Worm (Caenorhabditis elegans) whole organism, L2 larva: ENCODE results near the gene Y48B6A.10.

ENCODE experiments used
- C34F6.9 ChIP-seq: fragments of 150-350 bp; optimal IDR thresholded peaks from 2 replicates; lab custom pipeline; 2014; ENCODE audit warnings: missing biosample characterization, missing genetic modification characterization
- F13H6.1 ChIP-seq: sonication (generic microtip); optimal IDR thresholded peaks from 2 replicates; lab custom pipeline; 2016; ENCODE audit warnings: missing genetic modification characterization, missing compliant biosample characterization
- R02D3.7 ChIP-seq: fragments of 150-350 bp; optimal IDR thresholded peaks from 2 replicates; lab custom pipeline; 2014; ENCODE audit warnings: missing biosample characterization, missing genetic modification characterization
- Y55F3AM.14 ChIP-seq: fragments of 200-800 bp; sonication (Bioruptor generic); optimal IDR thresholded peaks from 2 replicates; lab custom pipeline; 2018; ENCODE audit warnings: mild to moderate bottlenecking, missing genetic modification characterization, missing compliant biosample characterization
- ZK546.5 ChIP-seq: sonication (generic microtip); optimal IDR thresholded peaks from 2 replicates; lab custom pipeline; 2017; ENCODE audit warnings: missing biosample characterization, missing genetic modification characterization
- alr-1 ChIP-seq: fragments of 150-350 bp; optimal IDR thresholded peaks from 2 replicates; lab custom pipeline; 2014; ENCODE audit warnings: missing biosample characterization, missing genetic modification characterization
- aly-2 ChIP-seq: fragments of 150-350 bp; optimal IDR thresholded peaks from 2 replicates; lab custom pipeline; 2014; ENCODE audit warnings: missing biosample characterization, missing genetic modification characterization
- ama-1 ChIP-seq: fragments of 150-350 bp; optimal IDR thresholded peaks from 2 replicates; lab custom pipeline; 2018; ENCODE audit warnings: inconsistent platforms
- blmp-1 ChIP-seq: sonication (generic microtip); optimal IDR thresholded peaks from 2 replicates; lab custom pipeline; 2017; ENCODE audit warnings: missing genetic modification characterization, mild to moderate bottlenecking, missing compliant biosample characterization, antibody characterized with exemption, moderate library complexity; ENCODE audit not compliant: insufficient read depth
- ceh-16 ChIP-seq: fragments of 150-350 bp; optimal IDR thresholded peaks from 2 replicates; lab custom pipeline; 2014; ENCODE audit warnings: missing biosample characterization, missing genetic modification characterization
- ceh-82 ChIP-seq: fragments of 150-350 bp; optimal IDR thresholded peaks from 2 replicates; lab custom pipeline; 2014; ENCODE audit warnings: missing biosample characterization, missing genetic modification characterization
- crh-2 ChIP-seq: sonication (generic microtip); optimal IDR thresholded peaks from 2 replicates; lab custom pipeline; 2017; ENCODE audit warnings: missing biosample characterization, missing genetic modification characterization
- dmd-4 ChIP-seq: sonication (generic microtip); optimal IDR thresholded peaks from 2 replicates; lab custom pipeline; 2017; ENCODE audit warnings: missing biosample characterization, missing genetic modification characterization
- egl-27 ChIP-seq: sonication (generic microtip); optimal IDR thresholded peaks from 3 replicates; lab custom pipeline; 2017; ENCODE audit warnings: missing biosample characterization, missing genetic modification reagents, missing genetic modification characterization
- elt-1 ChIP-seq: fragments of 150-350 bp; optimal IDR thresholded peaks from 2 replicates; lab custom pipeline; 2014; ENCODE audit warnings: missing biosample characterization, missing genetic modification characterization
- elt-3 ChIP-seq: sonication (generic microtip); optimal IDR thresholded peaks from 2 replicates; lab custom pipeline; 2017; ENCODE audit warnings: missing biosample characterization, missing genetic modification characterization
- fos-1 ChIP-seq: fragments of 150-350 bp; optimal IDR thresholded peaks from 2 replicates; lab custom pipeline; 2014; ENCODE audit warnings: missing biosample characterization, missing genetic modification characterization
- gmeb-1 ChIP-seq: fragments of 150-350 bp; optimal IDR thresholded peaks from 2 replicates; lab custom pipeline; 2014; ENCODE audit warnings: missing biosample characterization, missing genetic modification characterization
- lin-11 ChIP-seq: fragments of 150-350 bp; sonication (generic microtip); optimal IDR thresholded peaks from 2 replicates; lab custom pipeline; 2014; ENCODE audit warnings: missing biosample characterization, missing genetic modification characterization, inconsistent platforms, mixed read lengths
- lin-13 ChIP-seq: fragments of 150-350 bp; optimal IDR thresholded peaks from 2 replicates; lab custom pipeline; 2014; ENCODE audit warnings: missing biosample characterization, missing genetic modification reagents, missing genetic modification characterization
- lsy-2 ChIP-seq, 2 experiments: fragments of 150-350 bp in 1 of 2; sonication (generic microtip) in 1 of 2; optimal IDR thresholded peaks; 2 replicates each; lab custom pipeline; 2014 to 2017; ENCODE audit warnings: missing biosample characterization in 2 of 2, missing genetic modification characterization in 2 of 2
- mab-5 ChIP-seq: fragments of 150-350 bp; optimal IDR thresholded peaks from 2 replicates; lab custom pipeline; 2014; ENCODE audit warnings: missing biosample characterization, missing genetic modification characterization
- mbf-1 ChIP-seq: sonication (generic microtip); optimal IDR thresholded peaks from 2 replicates; lab custom pipeline; 2017; ENCODE audit warnings: missing biosample characterization, missing genetic modification characterization
- mdl-1 ChIP-seq, 2 experiments: fragments of 150-350 bp in 1 of 2; sonication (generic microtip) in 1 of 2; optimal IDR thresholded peaks; 2 replicates each; lab custom pipeline; 2017; ENCODE audit warnings: missing biosample characterization in 2 of 2, missing genetic modification characterization in 2 of 2
- nhr-10 ChIP-seq: sonication (generic microtip); optimal IDR thresholded peaks from 2 replicates; lab custom pipeline; 2017; ENCODE audit warnings: missing biosample characterization, missing genetic modification characterization
- nhr-11 ChIP-seq: fragments of 150-350 bp; optimal IDR thresholded peaks from 2 replicates; lab custom pipeline; 2014; ENCODE audit warnings: missing biosample characterization, missing genetic modification characterization
- nhr-129 ChIP-seq: fragments of 150-350 bp; optimal IDR thresholded peaks from 2 replicates; lab custom pipeline; 2014; ENCODE audit warnings: missing biosample characterization, missing genetic modification characterization
- nhr-21 ChIP-seq: fragments of 150-350 bp; optimal IDR thresholded peaks from 2 replicates; lab custom pipeline; 2014; ENCODE audit warnings: missing biosample characterization, missing genetic modification characterization
- nhr-23 ChIP-seq: fragments of 150-350 bp; optimal IDR thresholded peaks from 2 replicates; lab custom pipeline; 2014; ENCODE audit warnings: missing biosample characterization, missing genetic modification reagents, missing genetic modification characterization
- nhr-25 ChIP-seq: fragments of 150-350 bp; sonication (generic microtip); optimal IDR thresholded peaks from 3 replicates; lab custom pipeline; 2014; ENCODE audit warnings: missing biosample characterization, missing genetic modification characterization
- nhr-77 ChIP-seq: fragments of 150-350 bp; optimal IDR thresholded peaks from 2 replicates; lab custom pipeline; 2014; ENCODE audit warnings: missing biosample characterization, missing genetic modification characterization
- peb-1 ChIP-seq: fragments of 150-350 bp; optimal IDR thresholded peaks from 2 replicates; lab custom pipeline; 2014; ENCODE audit warnings: missing biosample characterization, missing genetic modification characterization
- sem-4 ChIP-seq: fragments of 150-350 bp; optimal IDR thresholded peaks from 2 replicates; lab custom pipeline; 2014; ENCODE audit warnings: missing biosample characterization, missing genetic modification reagents, missing genetic modification characterization
- sma-3 ChIP-seq: sonication (generic microtip); optimal IDR thresholded peaks from 2 replicates; lab custom pipeline; 2016; ENCODE audit warnings: missing genetic modification reagents, missing genetic modification characterization, missing compliant biosample characterization
- sma-9 ChIP-seq, 2 experiments: fragments of 150-350 bp in 1 of 2; sonication (generic microtip) in 1 of 2; optimal IDR thresholded peaks; 2 replicates each; lab custom pipeline; 2014 to 2016; ENCODE audit warnings: missing genetic modification characterization in 2 of 2, mild to moderate bottlenecking in 1 of 2, missing biosample characterization in 1 of 2, missing compliant biosample characterization in 1 of 2, missing genetic modification reagents in 1 of 2, moderate library complexity in 1 of 2
- snpc-4 ChIP-seq: fragments of 150-350 bp; optimal IDR thresholded peaks from 2 replicates; lab custom pipeline; 2014; ENCODE audit warnings: missing biosample characterization, missing genetic modification characterization
- unc-55 ChIP-seq: fragments of 150-350 bp; sonication (generic microtip); optimal IDR thresholded peaks from 3 replicates; lab custom pipeline; 2014; ENCODE audit warnings: missing biosample characterization, missing genetic modification reagents, missing genetic modification characterization
- zag-1 ChIP-seq: fragments of 150-350 bp; optimal IDR thresholded peaks from 2 replicates; lab custom pipeline; 2014; ENCODE audit warnings: missing biosample characterization, missing genetic modification characterization
- ztf-1 ChIP-seq: fragments of 200-800 bp; sonication (Bioruptor generic); conservative IDR thresholded peaks from 2 replicates; pipeline ENCODE4 v1.3.6; 2022; ENCODE audit warnings: missing genetic modification characterization, missing compliant biosample characterization
- ztf-11 ChIP-seq: sonication (generic microtip); optimal IDR thresholded peaks from 2 replicates; lab custom pipeline; 2017; ENCODE audit warnings: missing biosample characterization, missing genetic modification characterization
- ztf-4 ChIP-seq: fragments of 150-350 bp; optimal IDR thresholded peaks from 2 replicates; lab custom pipeline; 2014; ENCODE audit warnings: missing biosample characterization, missing genetic modification characterization

Y48B6A.10 gene

DNA sequence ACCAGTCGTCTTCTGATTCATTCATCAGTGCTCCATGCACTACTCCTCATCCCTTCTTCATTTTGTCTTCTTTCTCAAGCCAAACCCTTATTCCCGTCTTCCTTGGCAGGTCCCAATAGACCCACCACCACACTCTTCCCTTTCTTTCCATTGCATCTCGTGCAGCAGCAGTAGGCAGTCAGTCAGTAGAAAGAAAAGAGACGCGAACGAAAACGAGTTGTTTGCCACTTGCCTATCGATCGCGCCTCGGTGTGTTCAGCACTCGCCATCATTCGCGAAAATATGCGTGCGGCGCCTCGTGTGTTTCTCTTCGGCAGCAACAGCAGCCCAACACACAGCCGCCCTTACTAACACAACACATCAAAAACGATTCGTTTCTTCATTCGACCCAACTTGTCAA, 35.3 kb downstream of the Y48B6A.10 start (continued):
- no peak for TF ChIP-seq zag-1
- TF ChIP-seq peb-1 (tag; lab: Kevin White, UChicago): no peak
- TF ChIP-seq sma-3 (GFP tag; lab: Kevin White, UChicago): peak; percentile 19
- no peak for TF ChIP-seq ceh-82 (tag; lab: Kevin White, UChicago)
- no peak for TF ChIP-seq ZK546.5
- TF ChIP-seq unc-55 (GFP tag; lab: Kevin White, UChicago): peak; percentile 25
- TF ChIP-seq nhr-23 (tag; lab: Kevin White, UChicago): no peak

DNA sequence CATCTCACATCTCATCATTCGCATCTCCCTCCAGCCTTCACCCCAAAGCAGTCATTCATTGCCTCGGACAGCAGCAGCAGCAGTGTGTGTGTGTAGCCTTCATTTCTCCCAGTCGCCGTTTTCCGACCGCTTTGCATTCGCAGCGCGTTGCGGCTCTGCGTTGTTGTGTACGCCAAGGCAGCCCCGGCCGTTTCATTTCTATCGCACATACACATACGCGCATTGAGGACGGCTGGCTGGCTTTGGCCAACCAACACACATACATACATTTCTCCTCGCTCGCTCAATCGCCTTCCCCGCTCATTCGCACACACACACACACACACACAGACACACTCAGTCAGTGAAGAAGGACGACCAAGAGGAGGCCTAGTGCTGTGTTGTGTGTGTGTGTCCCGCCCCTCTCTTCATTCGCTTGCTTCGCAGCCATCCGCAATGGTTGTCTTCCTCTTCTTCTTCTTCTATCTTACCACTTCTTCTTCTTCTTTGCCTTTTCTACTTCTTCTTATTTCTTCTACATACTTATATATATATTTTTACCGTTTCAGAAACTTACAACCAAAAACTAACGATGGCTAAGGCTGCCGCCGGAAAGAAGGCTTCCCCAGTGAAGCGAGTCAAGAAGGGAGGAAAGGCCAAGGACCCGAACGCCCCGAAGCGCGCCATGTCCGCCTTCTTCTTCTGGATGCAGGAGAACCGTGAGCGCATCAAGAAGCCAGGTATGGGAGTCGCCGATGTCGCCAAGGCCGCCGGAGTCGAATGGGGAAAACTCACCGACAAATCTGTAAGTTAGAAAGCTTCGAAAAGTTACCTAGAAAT, 36.1 kb downstream of the Y48B6A.10 start, which contains the start of gene hmg-1.1:
TSS of gene hmg-1.1 (plus strand) at position 549 of the 819 bp plus-strand sequence.
- no peak for TF ChIP-seq ama-1 (lab: Kevin White, UChicago)
- peak; percentile 35 for TF ChIP-seq blmp-1 (tag; lab: Kevin White, UChicago)
- no peak for TF ChIP-seq dmd-4
- peak; percentile 49 to 51 for TF ChIP-seq lsy-2 (tag; optimal IDR thresholded peaks at IDR 0.05; lab: Kevin White, UChicago)
- peak; percentile 83 for TF ChIP-seq sma-3 (GFP tag; lab: Kevin White, UChicago)
- no peak for TF ChIP-seq nhr-23 (tag; lab: Kevin White, UChicago)
- TF ChIP-seq sem-4 (tag; lab: Kevin White, UChicago): peak; percentile 14
- TF ChIP-seq aly-2 (tag; lab: Kevin White, UChicago): no peak
- TF ChIP-seq R02D3.7 (tag; lab: Kevin White, UChicago): no peak
- peak; percentile 23 for TF ChIP-seq mab-5 (tag; lab: Kevin White, UChicago)
- peak; percentile 74 for TF ChIP-seq lin-13 (GFP tag; lab: Kevin White, UChicago)
- TF ChIP-seq snpc-4 (tag; lab: Kevin White, UChicago): peak; percentile 36
- no peak for TF ChIP-seq ztf-11 (tag; lab: Kevin White, UChicago)
- TF ChIP-seq egl-27 (tag; lab: Kevin White, UChicago): peak; percentile 45
- TF ChIP-seq fos-1 (tag; lab: Kevin White, UChicago): peak; percentile 74
- peak; percentile 95 for TF ChIP-seq nhr-129
- TF ChIP-seq nhr-25 (tag; lab: Kevin White, UChicago): peak; percentile 76
- TF ChIP-seq nhr-77 (tag; lab: Kevin White, UChicago): no peak
- TF ChIP-seq C34F6.9 (tag; lab: Kevin White, UChicago): peak; percentile 61
- TF ChIP-seq crh-2 (tag; lab: Kevin White, UChicago): peak; percentile 66
- TF ChIP-seq nhr-10: no peak
- peak; percentile 81 for TF ChIP-seq F13H6.1 (tag; lab: Kevin White, UChicago)
- TF ChIP-seq mbf-1 (tag; lab: Kevin White, UChicago): no peak
- TF ChIP-seq nhr-11: no peak
- TF ChIP-seq gmeb-1 (tag; lab: Kevin White, UChicago): peak; percentile 29
- peak; percentile 76 for TF ChIP-seq sma-9 (GFP tag; optimal IDR thresholded peaks at IDR 0.05; lab: Kevin White, UChicago)
- TF ChIP-seq sma-9 (tag; optimal IDR thresholded peaks at IDR 0.05; lab: Kevin White, UChicago): no peak
- TF ChIP-seq ceh-82 (tag; lab: Kevin White, UChicago): no peak
- TF ChIP-seq zag-1: peak; percentile 59
- TF ChIP-seq ztf-4 (tag; lab: Kevin White, UChicago): peak; percentile 66
- peak in 1 of 2 experiments; percentile 45 for TF ChIP-seq mdl-1 (tag; optimal IDR thresholded peaks at IDR 0.05; lab: Kevin White, UChicago)
- peak; percentile 84 for TF ChIP-seq unc-55 (GFP tag; lab: Kevin White, UChicago)
- peak; percentile 22 for TF ChIP-seq nhr-21
- no peak for TF ChIP-seq ZK546.5
- peak; percentile 59 for TF ChIP-seq Y55F3AM.14
- TF ChIP-seq lin-11 (tag; lab: Kevin White, UChicago): peak; percentile 43
- TF ChIP-seq, all 48 proteins: peak for 23

DNA sequence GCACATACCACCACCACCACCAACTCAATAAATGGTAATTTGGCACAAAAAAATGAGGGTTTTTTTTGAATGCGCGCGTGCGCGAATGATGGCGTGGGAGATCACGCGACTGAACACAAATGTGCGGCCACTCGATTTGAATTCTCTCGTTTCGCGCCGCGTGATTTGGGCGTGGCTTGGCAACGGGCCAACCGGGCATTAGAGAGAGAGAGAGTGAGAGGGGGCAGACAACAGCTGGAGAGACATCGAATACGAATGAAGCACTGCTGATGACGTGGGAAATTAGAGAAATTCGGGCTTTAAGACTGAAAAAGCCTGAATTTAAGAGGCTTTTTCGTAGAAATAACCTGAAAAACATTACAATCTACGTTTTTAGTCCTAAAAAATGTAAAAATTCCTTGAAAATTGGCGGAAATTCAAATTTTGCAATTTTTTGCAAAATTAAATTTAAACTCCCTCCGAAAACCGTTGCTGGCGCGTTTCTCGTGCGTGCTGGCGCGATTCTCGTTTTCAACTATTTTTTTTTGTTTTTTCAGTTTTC, 37.3 kb downstream of the Y48B6A.10 start:
- peak; percentile 76 for TF ChIP-seq mab-5 (tag; lab: Kevin White, UChicago)
- TF ChIP-seq sma-3 (GFP tag; lab: Kevin White, UChicago): peak; percentile 93
- peak; percentile 79 for TF ChIP-seq nhr-129
- no peak for TF ChIP-seq peb-1 (tag; lab: Kevin White, UChicago)
- peak; percentile 4 for TF ChIP-seq zag-1
- peak; percentile 93 for TF ChIP-seq Y55F3AM.14
- peak; percentile 57 for TF ChIP-seq ZK546.5
- peak; percentile 10 for TF ChIP-seq ceh-82 (tag; lab: Kevin White, UChicago)
- peak; percentile 90 for TF ChIP-seq lin-13 (GFP tag; lab: Kevin White, UChicago)
- TF ChIP-seq nhr-25 (tag; lab: Kevin White, UChicago): peak; percentile 95
- TF ChIP-seq ceh-16 (tag; lab: Kevin White, UChicago): peak; percentile 42
- TF ChIP-seq ama-1 (lab: Kevin White, UChicago): peak; percentile 66
- TF ChIP-seq sma-9 (GFP tag; optimal IDR thresholded peaks at IDR 0.05; lab: Kevin White, UChicago): peak; percentile 93
- TF ChIP-seq sma-9 (tag; optimal IDR thresholded peaks at IDR 0.05; lab: Kevin White, UChicago): no peak
- peak; percentile 87 for TF ChIP-seq nhr-21
- peak; percentile 53 for TF ChIP-seq nhr-77 (tag; lab: Kevin White, UChicago)
- no peak for TF ChIP-seq ztf-11 (tag; lab: Kevin White, UChicago)
- TF ChIP-seq blmp-1 (tag; lab: Kevin White, UChicago): peak; percentile 86
- peak; percentile 18 for TF ChIP-seq egl-27 (tag; lab: Kevin White, UChicago)
- no peak for TF ChIP-seq elt-3 (tag; lab: Kevin White, UChicago)
- TF ChIP-seq R02D3.7 (tag; lab: Kevin White, UChicago): no peak
- TF ChIP-seq F13H6.1 (tag; lab: Kevin White, UChicago): peak; percentile 92
- peak; percentile 85 for TF ChIP-seq lsy-2 (tag; optimal IDR thresholded peaks at IDR 0.05; lab: Kevin White, UChicago)
- peak; percentile 35 for TF ChIP-seq snpc-4 (tag; lab: Kevin White, UChicago)
- no peak for TF ChIP-seq elt-1 (tag; lab: Kevin White, UChicago)
- TF ChIP-seq gmeb-1 (tag; lab: Kevin White, UChicago): peak; percentile 97
- TF ChIP-seq crh-2 (tag; lab: Kevin White, UChicago): peak; percentile 95
- TF ChIP-seq mdl-1 (tag; optimal IDR thresholded peaks at IDR 0.05; lab: Kevin White, UChicago): peak; percentile 51 to 81
- TF ChIP-seq ztf-1 (GFP tag; lab: Robert Waterston, UW): peak; percentile 73; the same call in 1 of the 2 replicates
- TF ChIP-seq fos-1 (tag; lab: Kevin White, UChicago): peak; percentile 31
- TF ChIP-seq alr-1: no peak
- peak; percentile 69 for TF ChIP-seq unc-55 (GFP tag; lab: Kevin White, UChicago)
